Fruit fly (Drosophila melanogaster) whole organism, embryonic: ENCODE data around the gene Drice.

ENCODE experiments used
- BEAF-32 ChIP-seq: fragments of 200-800 bp; sonication (Bioruptor generic); optimal IDR thresholded peaks from 3 replicates; lab custom pipeline; 2017; ENCODE audit warnings: missing biosample characterization, missing genetic modification characterization, mild to moderate bottlenecking, moderate library complexity, missing genetic modification reagents
- CG10147 ChIP-seq: fragments of 200-800 bp; sonication (Bioruptor generic); optimal IDR thresholded peaks from 2 replicates; lab custom pipeline; 2019; ENCODE audit warnings: missing biosample characterization, mild to moderate bottlenecking, missing genetic modification characterization, moderate library complexity
- CG10979 ChIP-seq: fragments of 200-800 bp; sonication (Bioruptor generic); optimal IDR thresholded peaks from 2 replicates; lab custom pipeline; 2018; ENCODE audit warnings: missing biosample characterization, mild to moderate bottlenecking, missing genetic modification characterization, moderate library complexity
- CG12104 ChIP-seq: fragments of 200-800 bp; sonication (Bioruptor generic); optimal IDR thresholded peaks from 3 replicates; lab custom pipeline; 2016; ENCODE audit warnings: missing biosample characterization, missing genetic modification characterization
- CG13287 ChIP-seq: fragments of 200-800 bp; sonication (Bioruptor generic); IDR thresholded peaks from 2 replicates; pipeline ENCODE4 v1.3.6; 2022; ENCODE audit warnings: missing biosample characterization, missing genetic modification characterization; ENCODE audit not compliant: partially characterized antibody
- CG13296 ChIP-seq: fragments of 200-800 bp; sonication (Bioruptor generic); optimal IDR thresholded peaks from 3 replicates; lab custom pipeline; 2018; ENCODE audit warnings: missing biosample characterization, mild to moderate bottlenecking, missing genetic modification characterization
- CG14014 ChIP-seq: fragments of 200-800 bp; sonication (Bioruptor generic); IDR thresholded peaks from 2 replicates; pipeline ENCODE4 v1.3.6; 2022; ENCODE audit warnings: missing biosample characterization, missing genetic modification characterization
- CG1647 ChIP-seq: fragments of 200-800 bp; sonication (Bioruptor generic); optimal IDR thresholded peaks from 3 replicates; lab custom pipeline; 2016; ENCODE audit warnings: missing biosample characterization, missing genetic modification characterization
- CG17385 ChIP-seq: fragments of 200-800 bp; sonication (Bioruptor generic); optimal IDR thresholded peaks from 3 replicates; lab custom pipeline; 2018; ENCODE audit warnings: missing biosample characterization, mild to moderate bottlenecking, missing genetic modification characterization
- CG17912 ChIP-seq: fragments of 200-800 bp; sonication (Bioruptor generic); optimal IDR thresholded peaks from 2 replicates; lab custom pipeline; 2018; ENCODE audit warnings: missing biosample characterization, mild to moderate bottlenecking, missing genetic modification characterization
- CG18599 ChIP-seq: fragments of 200-800 bp; sonication (Bioruptor generic); optimal IDR thresholded peaks from 3 replicates; lab custom pipeline; 2017; ENCODE audit warnings: missing biosample characterization, missing genetic modification characterization, mild to moderate bottlenecking, moderate library complexity, missing genetic modification reagents
- CG2889 ChIP-seq: fragments of 200-800 bp; sonication (Bioruptor generic); IDR thresholded peaks from 3 replicates; pipeline ENCODE4 v1.3.6; 2022; ENCODE audit warnings: missing biosample characterization, missing genetic modification characterization
- CG8281 ChIP-seq: fragments of 200-800 bp; sonication (Bioruptor generic); optimal IDR thresholded peaks from 2 replicates; lab custom pipeline; 2018; ENCODE audit warnings: missing biosample characterization, mild to moderate bottlenecking, missing genetic modification characterization, moderate library complexity
- Dll ChIP-seq: fragments of 200-800 bp; sonication (Bioruptor generic); IDR thresholded peaks from 4 replicates; pipeline ENCODE4 v1.3.6; 2022; ENCODE audit warnings: missing biosample characterization, missing genetic modification characterization; ENCODE audit not compliant: partially characterized antibody
- Drgx ChIP-seq: fragments of 200-800 bp; sonication (Bioruptor generic); IDR thresholded peaks from 2 replicates; pipeline ENCODE4 v1.3.6; 2022; ENCODE audit warnings: missing biosample characterization, missing genetic modification characterization
- E2f2 ChIP-seq: fragments of 200-800 bp; sonication (Bioruptor generic); IDR thresholded peaks from 2 replicates; pipeline ENCODE4 v1.3.6; 2022; ENCODE audit warnings: missing biosample characterization, missing genetic modification characterization
- Fer2 ChIP-seq: fragments of 200-800 bp; sonication (Bioruptor generic); optimal IDR thresholded peaks from 2 replicates; lab custom pipeline; 2018; ENCODE audit warnings: missing biosample characterization, mild to moderate bottlenecking, missing genetic modification characterization, moderate library complexity
- Fer3 ChIP-seq: fragments of 200-800 bp; sonication (Bioruptor generic); optimal IDR thresholded peaks from 2 replicates; lab custom pipeline; 2018; ENCODE audit warnings: missing biosample characterization, mild to moderate bottlenecking, missing genetic modification characterization, moderate library complexity
- Gsc ChIP-seq: fragments of 200-800 bp; sonication (Bioruptor generic); IDR thresholded peaks from 2 replicates; pipeline ENCODE4 v1.3.6; 2022; ENCODE audit warnings: missing biosample characterization, missing genetic modification characterization
- HLH54F ChIP-seq: fragments of 200-800 bp; sonication (Bioruptor generic); optimal IDR thresholded peaks from 3 replicates; lab custom pipeline; 2016; ENCODE audit warnings: missing biosample characterization, missing genetic modification characterization
- Hsf ChIP-seq: fragments of 200-800 bp; sonication (Bioruptor generic); optimal IDR thresholded peaks from 3 replicates; lab custom pipeline; 2016; ENCODE audit warnings: missing biosample characterization, missing genetic modification characterization
- Mad ChIP-seq: fragments of 200-800 bp; sonication (Bioruptor generic); optimal IDR thresholded peaks from 2 replicates; lab custom pipeline; 2016; ENCODE audit warnings: missing biosample characterization, missing genetic modification characterization
- Scr ChIP-seq: fragments of 200-800 bp; sonication (Bioruptor generic); IDR thresholded peaks from 2 replicates; pipeline ENCODE4 v1.3.6; 2022; ENCODE audit warnings: missing biosample characterization, missing genetic modification characterization; ENCODE audit not compliant: partially characterized antibody
- Sry-β ChIP-seq: fragments of 200-800 bp; sonication (Bioruptor generic); optimal IDR thresholded peaks from 2 replicates; lab custom pipeline; 2018; ENCODE audit warnings: missing biosample characterization, mild to moderate bottlenecking, missing genetic modification characterization, moderate library complexity
- Stat92E ChIP-seq, 3 experiments: fragments of >200 bp in 2 of 3; fragments of 200-800 bp in 1 of 3; sonication (Bioruptor generic) in 1 of 3; optimal IDR thresholded peaks; 2 replicates each; lab custom pipeline; 2017 to 2019; ENCODE audit warnings: missing biosample characterization in 3 of 3, missing genetic modification characterization in 3 of 3, mild to moderate bottlenecking in 1 of 3, moderate library complexity in 1 of 3
- Trl ChIP-seq, 3 experiments: fragments of >200 bp in 2 of 3; fragments of 200-800 bp in 1 of 3; sonication (Bioruptor generic) in 1 of 3; optimal IDR thresholded peaks; 2 replicates in 1 of 3; 3 replicates in 2 of 3; lab custom pipeline; 2016 to 2017; ENCODE audit warnings: missing biosample characterization in 1 of 3, missing genetic modification characterization in 1 of 3
- az2 ChIP-seq: fragments of 200-800 bp; sonication (Bioruptor generic); optimal IDR thresholded peaks from 3 replicates; lab custom pipeline; 2016; ENCODE audit warnings: missing biosample characterization, missing genetic modification characterization
- corto ChIP-seq: fragments of 200-800 bp; sonication (Bioruptor generic); optimal IDR thresholded peaks from 2 replicates; lab custom pipeline; 2016; ENCODE audit warnings: missing biosample characterization, mild to moderate bottlenecking, missing genetic modification characterization, moderate library complexity
- emc ChIP-seq: fragments of 200-800 bp; sonication (Bioruptor generic); optimal IDR thresholded peaks from 2 replicates; lab custom pipeline; 2016; ENCODE audit warnings: missing biosample characterization, missing genetic modification characterization
- en ChIP-seq: fragments of 200-800 bp; sonication (Bioruptor generic); optimal IDR thresholded peaks from 2 replicates; lab custom pipeline; 2016; ENCODE audit warnings: missing biosample characterization, missing genetic modification characterization
- exex ChIP-seq: fragments of 200-800 bp; sonication (Bioruptor generic); optimal IDR thresholded peaks from 4 replicates; lab custom pipeline; 2018; ENCODE audit warnings: missing biosample characterization, mild to moderate bottlenecking, missing genetic modification characterization, moderate library complexity
- ftz-f1 ChIP-seq: fragments of 200-800 bp; sonication (Bioruptor generic); optimal IDR thresholded peaks from 2 replicates; lab custom pipeline; 2016; ENCODE audit warnings: missing biosample characterization, missing genetic modification characterization
- grau ChIP-seq: fragments of 200-800 bp; optimal IDR thresholded peaks from 3 replicates; lab custom pipeline; 2019; ENCODE audit warnings: missing biosample characterization, mild to moderate bottlenecking, missing genetic modification characterization, moderate library complexity
- gsb ChIP-seq: fragments of 200-800 bp; sonication (Bioruptor generic); IDR thresholded peaks from 2 replicates; pipeline ENCODE4 v1.3.6; 2022; ENCODE audit warnings: missing biosample characterization, missing genetic modification characterization
- gsb-n ChIP-seq: fragments of 200-800 bp; sonication (Bioruptor generic); optimal IDR thresholded peaks from 3 replicates; lab custom pipeline; 2018; ENCODE audit warnings: missing biosample characterization, mild to moderate bottlenecking, missing genetic modification characterization
- insv ChIP-seq, 2 experiments: fragments of 200-800 bp; sonication (Bioruptor generic); optimal IDR thresholded peaks; 3 replicates each; lab custom pipeline; 2016 to 2018; ENCODE audit warnings: missing biosample characterization in 2 of 2, missing genetic modification characterization in 2 of 2
- kah ChIP-seq: fragments of 200-800 bp; sonication (Bioruptor generic); optimal IDR thresholded peaks from 2 replicates; lab custom pipeline; 2018; ENCODE audit warnings: missing biosample characterization, mild to moderate bottlenecking, missing genetic modification characterization
- kay ChIP-seq: fragments of 200-800 bp; sonication (Bioruptor generic); optimal IDR thresholded peaks from 2 replicates; lab custom pipeline; 2016; ENCODE audit warnings: missing biosample characterization, missing genetic modification characterization
- kni ChIP-seq: fragments of 200-800 bp; sonication (Bioruptor generic); optimal IDR thresholded peaks from 3 replicates; lab custom pipeline; 2017; ENCODE audit warnings: mild to moderate bottlenecking, missing biosample characterization, missing genetic modification reagents, missing genetic modification characterization
- lbe ChIP-seq: fragments of 200-800 bp; sonication (Bioruptor generic); optimal IDR thresholded peaks from 2 replicates; lab custom pipeline; 2016; ENCODE audit warnings: missing biosample characterization, mild to moderate bottlenecking, missing genetic modification characterization
- ranshi ChIP-seq: fragments of 200-800 bp; sonication (Bioruptor generic); IDR thresholded peaks from 2 replicates; pipeline ENCODE4 v1.3.6; 2022; ENCODE audit warnings: missing biosample characterization, missing genetic modification characterization
- run ChIP-seq: fragments of 200-800 bp; sonication (Bioruptor generic); optimal IDR thresholded peaks from 3 replicates; lab custom pipeline; 2018; ENCODE audit warnings: missing biosample characterization, mild to moderate bottlenecking, missing genetic modification characterization
- sr ChIP-seq: fragments of 200-800 bp; sonication (Bioruptor generic); IDR thresholded peaks from 3 replicates; pipeline ENCODE4 v1.3.6; 2022; ENCODE audit warnings: missing biosample characterization, missing genetic modification characterization
- usp ChIP-seq: fragments of >200 bp; optimal IDR thresholded peaks from 2 replicates; lab custom pipeline; 2017; ENCODE audit warnings: missing biosample characterization, missing genetic modification characterization
- vvl ChIP-seq: fragments of 200-800 bp; sonication (Bioruptor generic); IDR thresholded peaks from 2 replicates; pipeline ENCODE4 v1.3.6; 2022; ENCODE audit warnings: missing biosample characterization, missing genetic modification characterization
- yki ChIP-seq: fragments of >200 bp; optimal IDR thresholded peaks from 3 replicates; lab custom pipeline; 2018
- z ChIP-seq: fragments of 200-800 bp; sonication (Bioruptor generic); IDR thresholded peaks from 3 replicates; pipeline ENCODE4 v1.3.6; 2022; ENCODE audit warnings: missing biosample characterization, missing genetic modification characterization
- zen2 ChIP-seq: fragments of 200-800 bp; sonication (Bioruptor generic); IDR thresholded peaks from 3 replicates; pipeline ENCODE4 v1.3.6; 2022; ENCODE audit warnings: missing biosample characterization, missing genetic modification characterization; ENCODE audit not compliant: partially characterized antibody

Gene Drice

DNA sequence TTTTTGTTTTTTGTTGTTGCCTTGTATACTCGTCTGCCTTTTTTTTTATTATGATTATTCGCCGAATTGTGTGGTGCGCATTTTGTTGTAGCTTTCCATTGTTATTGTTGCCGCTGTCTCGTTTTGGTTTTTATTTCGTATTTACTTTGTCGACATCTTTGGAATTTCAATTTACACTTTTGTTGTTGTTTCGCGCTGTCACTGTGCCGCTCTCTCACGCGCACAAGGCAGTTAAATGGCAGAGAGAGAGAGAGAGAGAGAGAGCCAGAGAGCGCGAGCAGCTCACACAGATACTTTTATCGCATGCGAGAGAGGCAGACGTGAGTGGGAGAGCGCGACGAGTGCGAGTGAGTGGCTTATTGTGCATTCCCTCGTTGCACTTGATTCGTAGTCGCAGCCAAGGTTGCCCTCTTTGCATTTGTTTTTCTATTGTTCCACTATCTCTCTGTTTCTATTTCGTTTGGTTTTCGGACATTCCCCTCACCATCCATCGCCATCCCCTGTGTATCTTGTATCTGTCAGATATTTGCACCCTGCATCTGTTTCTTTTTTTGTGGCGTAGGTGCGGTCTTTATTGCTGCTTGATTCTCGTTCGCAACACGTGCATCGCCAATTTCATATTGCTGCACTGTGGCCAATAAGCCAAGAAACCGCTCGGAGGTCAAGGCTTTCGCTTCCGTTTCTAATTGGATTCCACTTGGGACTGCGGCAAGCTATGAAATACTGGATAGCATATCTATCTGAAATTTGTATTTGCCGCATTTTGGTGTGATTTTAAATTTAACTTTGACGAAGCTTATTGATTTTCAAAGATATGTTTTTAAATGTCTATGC, 24.9 kb upstream of the Drice start (continued):
- TF ChIP-seq Hsf (GFP tag; lab: Kevin White, UChicago) (no peak), Drgx (GFP tag; lab: Robert Waterston, UW) (0 out of 2 replicates have a peak, but pooled peaks have one; percentile 37), corto (GFP tag; lab: Kevin White, UChicago) (peak; percentile 55), CG13287 (peak; percentile 50; the same call in 1 of the 2 replicates), emc (GFP tag; lab: Kevin White, UChicago) (no peak), gsb (GFP tag; lab: Robert Waterston, UW) (no peak), z (GFP tag; lab: Robert Waterston, UW) (peak; percentile 98), CG17385 (GFP tag; lab: Kevin White, UChicago) (peak; percentile 45), usp (GFP tag; lab: Kevin White, UChicago) (no peak), yki (lab: Kevin White, UChicago) (peak; percentile 100), zen2 (GFP tag; lab: Robert Waterston, UW) (peak; percentile 83; the same call in 2 of the 3 replicates), CG13296 (peak; percentile 18), ftz-f1 (GFP tag; lab: Kevin White, UChicago) (no peak), BEAF-32 (no peak), sr (no peak), Sry-β (GFP tag; lab: Kevin White, UChicago) (no peak), CG12104 (GFP tag; lab: Kevin White, UChicago) (no peak), kah (GFP tag; lab: Kevin White, UChicago) (peak; percentile 20), ranshi (GFP tag; lab: Robert Waterston, UW) (no peak; the same call in 1 of the 2 replicates), CG10147 (no peak), lbe (peak; percentile 84), kni (GFP tag; lab: Kevin White, UChicago) (peak; percentile 46), CG14014 (GFP tag; lab: Robert Waterston, UW) (peak; percentile 29; the same call in 1 of the 2 replicates), E2f2 (GFP tag; lab: Robert Waterston, UW) (0 out of 2 replicates have a peak, but pooled peaks have one; percentile 17), CG18599 (GFP tag; lab: Kevin White, UChicago) (no peak), az2 (no peak), HLH54F (GFP tag; lab: Kevin White, UChicago) (no peak), Stat92E (GFP tag; optimal IDR thresholded peaks at IDR 0.05; lab: Kevin White, UChicago) (peak in 1 of 3 experiments; percentile 15), Dll (GFP tag; lab: Robert Waterston, UW) (peak; percentile 62; the same call in 3 of the 4 replicates), CG10979 (tag; lab: Kevin White, UChicago) (no peak), vvl (GFP tag; lab: Robert Waterston, UW) (peak; percentile 43; the same call in 1 of the 2 replicates), Fer3 (no peak), CG1647 (GFP tag; lab: Kevin White, UChicago) (no peak), gsb-n (tag; lab: Kevin White, UChicago) (no peak), CG8281 (no peak), kay (no peak), CG2889 (no peak), Mad (GFP tag; lab: Kevin White, UChicago) (no peak), insv (GFP tag; optimal IDR thresholded peaks at IDR 0.05; lab: Kevin White, UChicago) (peak; percentile 44 to 91), grau (no peak), exex (tag; lab: Kevin White, UChicago) (no peak), Scr (peak; percentile 43; the same call in 1 of the 2 replicates), run (peak; percentile 24), Trl (optimal IDR thresholded peaks at IDR 0.05; lab: Kevin White, UChicago) (peak; percentile 100), Trl (GFP tag; optimal IDR thresholded peaks at IDR 0.05; lab: Kevin White, UChicago) (peak; percentile 65), CG17912 (GFP tag; lab: Kevin White, UChicago) (no peak), en (GFP tag; lab: Kevin White, UChicago) (no peak), Fer2 (tag; lab: Kevin White, UChicago) (no peak), Gsc (GFP tag; lab: Robert Waterston, UW) (no peak)
